Worm (Caenorhabditis elegans) whole organism, mixed stage, embryonic: ENCODE measurements around the gene rpn-1.

Experiments
- bed-3 ChIP-seq: fragments of 200-800 bp; sonication (Bioruptor generic); optimal IDR thresholded peaks from 3 replicates; lab custom pipeline; 2018; ENCODE audit warnings: mild to moderate bottlenecking, missing genetic modification characterization, moderate library complexity, missing compliant biosample characterization
- mab-5 ChIP-seq: fragments of 150-350 bp; optimal IDR thresholded peaks from 2 replicates; lab custom pipeline; 2014; ENCODE audit warnings: missing biosample characterization, missing genetic modification characterization
- nhr-12 ChIP-seq: fragments of 150-350 bp; optimal IDR thresholded peaks from 2 replicates; lab custom pipeline; 2014; ENCODE audit warnings: missing biosample characterization, missing genetic modification characterization
- snpc-4 ChIP-seq: fragments of 150-350 bp; optimal IDR thresholded peaks from 2 replicates; lab custom pipeline; 2014; ENCODE audit warnings: missing biosample characterization, missing genetic modification characterization
- unc-62 ChIP-seq: fragments of 150-350 bp; optimal IDR thresholded peaks from 2 replicates; lab custom pipeline; 2014; ENCODE audit warnings: missing biosample characterization, missing genetic modification reagents, missing genetic modification characterization

DNA sequence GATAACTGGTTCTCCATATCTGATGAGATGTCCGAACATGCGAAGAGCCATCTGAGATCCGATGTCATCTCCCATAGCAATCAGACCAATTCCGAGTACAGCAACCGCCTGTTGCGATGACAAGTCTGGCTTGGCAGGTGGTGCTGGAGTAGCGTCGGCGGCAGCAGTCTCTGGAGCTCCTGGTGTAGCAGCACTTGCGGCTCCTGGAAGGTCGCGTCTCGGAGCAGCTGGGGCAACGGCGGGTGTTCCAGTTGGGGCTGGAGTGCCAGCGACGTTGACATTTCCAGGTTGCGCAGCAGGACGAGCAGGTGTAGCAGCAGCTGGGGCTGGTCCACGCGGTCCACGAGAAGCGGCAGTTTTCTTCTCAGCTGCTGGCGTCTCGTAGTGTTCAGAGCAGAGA lies 2.2 kb downstream of the rpn-1 start:
- no peak for TF ChIP-seq unc-62 (GFP tag; lab: Kevin White, UChicago)
- TF ChIP-seq mab-5 (tag; lab: Kevin White, UChicago): no peak
- no peak for TF ChIP-seq snpc-4
- no peak for TF ChIP-seq nhr-12 (tag; lab: Kevin White, UChicago)
- TF ChIP-seq bed-3 (GFP tag; lab: Kevin White, UChicago): no peak
